Worm (Caenorhabditis elegans) whole organism, L4/young adult: ENCODE data around the gene cyp-42A1.

Source experiments
- W03F9.2 ChIP-seq: fragments of 150-350 bp; optimal IDR thresholded peaks from 2 replicates; lab custom pipeline; 2014; ENCODE audit warnings: missing biosample characterization, missing genetic modification characterization
- dao-5 ChIP-seq: sonication (generic microtip); optimal IDR thresholded peaks from 2 replicates; lab custom pipeline; 2016; ENCODE audit warnings: missing genotype, missing genetic modification characterization, moderate library complexity, missing compliant biosample characterization
- him-1 ChIP-seq: sonication (generic microtip); optimal IDR thresholded peaks from 2 replicates; lab custom pipeline; 2016; ENCODE audit warnings: missing genotype, missing genetic modification reagents, missing genetic modification characterization, missing compliant biosample characterization

DNA sequence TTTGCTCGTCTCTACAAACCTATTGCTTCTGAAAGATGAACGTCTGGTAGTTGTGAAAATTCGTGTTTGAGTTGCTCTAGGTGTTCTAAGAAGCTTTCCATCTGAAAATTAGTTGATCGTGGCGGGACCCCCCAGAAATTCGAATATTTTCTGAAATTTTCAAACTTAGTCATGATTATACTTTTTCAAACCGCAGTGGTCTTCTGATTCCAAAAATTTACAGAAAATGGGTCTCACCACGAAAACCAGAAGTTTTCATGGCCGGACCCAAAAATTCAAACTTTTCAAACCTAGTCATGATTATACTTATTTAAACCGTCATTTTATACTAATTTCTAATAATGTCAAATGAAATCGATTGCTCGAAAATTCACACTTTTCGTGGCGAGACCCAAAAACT is 48.2 kb downstream of the cyp-42A1 start, which contains the start of gene ztf-20:
- TF ChIP-seq dao-5 (tag; lab: Kevin White, UChicago) = no peak
- TF ChIP-seq W03F9.2 (tag; lab: Kevin White, UChicago) = no peak
- no peak for TF ChIP-seq him-1
